Fruit fly (Drosophila melanogaster) S2 (cell line): Measurements from ENCODE around the gene CG31975.

Experiments used
- CG8478 ChIP-seq: fragments of >200 bp; optimal IDR thresholded peaks from 2 replicates; lab custom pipeline; 2018
- CTCF ChIP-seq, 2 experiments: fragments of >200 bp; optimal IDR thresholded peaks; 2 replicates each; lab custom pipeline; 2018

dm6 chr2L:109098-109799 is 31.5 kb downstream of the CG31975 start:
- TF ChIP-seq CTCF (optimal IDR thresholded peaks at IDR 0.05; lab: Kevin White, UChicago) (no peak), CG8478 (lab: Kevin White, UChicago) (no peak)
